Fruit fly (Drosophila melanogaster) whole organism, embryonic: ENCODE data around the gene SmydA-2.

Source experiments
- B-H2 ChIP-seq: fragments of 200-800 bp; sonication (Bioruptor generic); optimal IDR thresholded peaks from 2 replicates; lab custom pipeline; 2018; ENCODE audit warnings: missing biosample characterization, mild to moderate bottlenecking, missing genetic modification characterization
- BEAF-32 ChIP-seq: fragments of 200-800 bp; sonication (Bioruptor generic); optimal IDR thresholded peaks from 3 replicates; lab custom pipeline; 2017; ENCODE audit warnings: missing biosample characterization, missing genetic modification characterization, mild to moderate bottlenecking, moderate library complexity, missing genetic modification reagents
- CG10431 ChIP-seq: fragments of 200-800 bp; sonication (Bioruptor generic); optimal IDR thresholded peaks from 3 replicates; lab custom pipeline; 2018; ENCODE audit warnings: missing biosample characterization, mild to moderate bottlenecking, missing genetic modification characterization
- CG11085 ChIP-seq: fragments of 200-800 bp; sonication (Bioruptor generic); IDR thresholded peaks from 2 replicates; pipeline ENCODE4 v1.3.6; 2022; ENCODE audit warnings: missing biosample characterization, missing genetic modification characterization
- CG12071 ChIP-seq: fragments of 200-800 bp; sonication (Bioruptor generic); optimal IDR thresholded peaks from 3 replicates; lab custom pipeline; 2018; ENCODE audit warnings: missing biosample characterization, mild to moderate bottlenecking, missing genetic modification characterization
- CG14860 ChIP-seq: fragments of 200-800 bp; sonication (Bioruptor generic); IDR thresholded peaks from 3 replicates; pipeline ENCODE4 v1.3.6; 2022; ENCODE audit warnings: missing biosample characterization, missing genetic modification characterization; ENCODE audit not compliant: partially characterized antibody
- CG17328 ChIP-seq: fragments of 200-800 bp; sonication (Bioruptor generic); IDR thresholded peaks from 2 replicates; pipeline ENCODE4 v1.3.6; 2022; ENCODE audit warnings: missing biosample characterization, missing genetic modification characterization
- CG17912 ChIP-seq: fragments of 200-800 bp; sonication (Bioruptor generic); optimal IDR thresholded peaks from 2 replicates; lab custom pipeline; 2018; ENCODE audit warnings: missing biosample characterization, mild to moderate bottlenecking, missing genetic modification characterization
- CG30020 ChIP-seq: fragments of 200-800 bp; optimal IDR thresholded peaks from 2 replicates; lab custom pipeline; 2019; ENCODE audit warnings: missing biosample characterization, mild to moderate bottlenecking, missing genetic modification characterization, moderate library complexity
- CG33557 ChIP-seq: fragments of 200-800 bp; sonication (Bioruptor generic); optimal IDR thresholded peaks from 2 replicates; lab custom pipeline; 2019; ENCODE audit warnings: missing biosample characterization, mild to moderate bottlenecking, missing genetic modification characterization, moderate library complexity
- CG42726 ChIP-seq: fragments of 200-800 bp; sonication (Bioruptor generic); IDR thresholded peaks from 2 replicates; pipeline ENCODE4 v1.3.6; 2022; ENCODE audit warnings: missing biosample characterization, missing genetic modification characterization; ENCODE audit not compliant: partially characterized antibody
- CG4404 ChIP-seq: fragments of 200-800 bp; sonication (Bioruptor generic); IDR thresholded peaks from 2 replicates; pipeline ENCODE4 v1.3.6; 2022; ENCODE audit warnings: missing biosample characterization, missing genetic modification characterization
- CG6254 ChIP-seq: fragments of 200-800 bp; sonication (Bioruptor generic); optimal IDR thresholded peaks from 3 replicates; lab custom pipeline; 2017; ENCODE audit warnings: mild to moderate bottlenecking, missing biosample characterization, missing genetic modification reagents, missing genetic modification characterization
- CG6654 ChIP-seq: fragments of 200-800 bp; sonication (Bioruptor generic); optimal IDR thresholded peaks from 2 replicates; lab custom pipeline; 2017; ENCODE audit warnings: missing biosample characterization, mild to moderate bottlenecking, missing genetic modification characterization
- CG7372 ChIP-seq: fragments of 200-800 bp; sonication (Bioruptor generic); IDR thresholded peaks from 2 replicates; pipeline ENCODE4 v1.3.6; 2022; ENCODE audit warnings: missing biosample characterization, missing genetic modification characterization
- CG8290 ChIP-seq, 3 experiments: fragments of 200-800 bp; sonication (Bioruptor generic); optimal IDR thresholded peaks; 2 replicates each; lab custom pipeline; 2016 to 2019; ENCODE audit warnings: missing biosample characterization in 3 of 3, missing genetic modification characterization in 3 of 3, mild to moderate bottlenecking in 2 of 3, moderate library complexity in 1 of 3
- CG8359 ChIP-seq: fragments of 200-800 bp; sonication (Bioruptor generic); optimal IDR thresholded peaks from 2 replicates; lab custom pipeline; 2017; ENCODE audit warnings: missing biosample characterization, mild to moderate bottlenecking, missing genetic modification characterization, borderline replicate concordance
- H2.0 ChIP-seq: fragments of 200-800 bp; sonication (Bioruptor generic); IDR thresholded peaks from 2 replicates; pipeline ENCODE4 v1.3.6; 2022; ENCODE audit warnings: missing biosample characterization, missing genetic modification characterization
- HLH4C ChIP-seq: fragments of 200-800 bp; sonication (Bioruptor generic); IDR thresholded peaks from 3 replicates; pipeline ENCODE4 v1.3.6; 2022; ENCODE audit warnings: missing biosample characterization, missing genetic modification characterization; ENCODE audit not compliant: partially characterized antibody
- HLHmδ ChIP-seq: fragments of 200-800 bp; sonication (Bioruptor generic); optimal IDR thresholded peaks from 2 replicates; lab custom pipeline; 2018; ENCODE audit warnings: missing biosample characterization, mild to moderate bottlenecking, missing genetic modification characterization, moderate library complexity
- Hsf ChIP-seq: fragments of 200-800 bp; sonication (Bioruptor generic); optimal IDR thresholded peaks from 3 replicates; lab custom pipeline; 2016; ENCODE audit warnings: missing biosample characterization, missing genetic modification characterization
- Jarid2 ChIP-seq: fragments of 200-800 bp; sonication (Bioruptor generic); optimal IDR thresholded peaks from 3 replicates; lab custom pipeline; 2017; ENCODE audit warnings: mild to moderate bottlenecking, missing biosample characterization, missing genetic modification reagents, missing genetic modification characterization
- MESR4 ChIP-seq: fragments of 200-800 bp; sonication (Bioruptor generic); optimal IDR thresholded peaks from 2 replicates; lab custom pipeline; 2018; ENCODE audit warnings: missing biosample characterization, mild to moderate bottlenecking, missing genetic modification characterization, moderate library complexity
- Med ChIP-seq: fragments of 200-800 bp; sonication (Bioruptor generic); peaks from one replicate; lab custom pipeline; 2016; ENCODE audit warnings: missing biosample characterization, missing genetic modification characterization, mild to moderate bottlenecking, inconsistent platforms, moderate library complexity
- Rx ChIP-seq: fragments of 200-800 bp; sonication (Bioruptor generic); IDR thresholded peaks from 2 replicates; pipeline ENCODE4 v1.3.6; 2022; ENCODE audit warnings: missing biosample characterization, missing genetic modification characterization
- Six4 ChIP-seq: fragments of 200-800 bp; sonication (Bioruptor generic); optimal IDR thresholded peaks from 2 replicates; lab custom pipeline; 2016; ENCODE audit warnings: missing biosample characterization, missing genetic modification characterization
- Sox102F ChIP-seq: fragments of 200-800 bp; sonication (Bioruptor generic); optimal IDR thresholded peaks from 2 replicates; lab custom pipeline; 2018; ENCODE audit warnings: missing biosample characterization, mild to moderate bottlenecking, missing genetic modification characterization, moderate library complexity
- Spps ChIP-seq: fragments of 200-800 bp; sonication (Bioruptor generic); optimal IDR thresholded peaks from 2 replicates; lab custom pipeline; 2018; ENCODE audit warnings: missing biosample characterization, mild to moderate bottlenecking, missing genetic modification characterization
- Sry-δ ChIP-seq: fragments of 200-800 bp; sonication (Bioruptor generic); optimal IDR thresholded peaks from 2 replicates; lab custom pipeline; 2016; ENCODE audit warnings: missing biosample characterization, missing genetic modification characterization
- Trl ChIP-seq, 3 experiments: fragments of >200 bp in 2 of 3; fragments of 200-800 bp in 1 of 3; sonication (Bioruptor generic) in 1 of 3; optimal IDR thresholded peaks; 2 replicates in 1 of 3; 3 replicates in 2 of 3; lab custom pipeline; 2016 to 2017; ENCODE audit warnings: missing biosample characterization in 1 of 3, missing genetic modification characterization in 1 of 3
- Vsx1 ChIP-seq: fragments of 200-800 bp; sonication (Bioruptor generic); optimal IDR thresholded peaks from 2 replicates; lab custom pipeline; 2017; ENCODE audit warnings: missing biosample characterization, mild to moderate bottlenecking, missing genetic modification characterization, missing genetic modification reagents
- Xbp1 ChIP-seq: fragments of 200-800 bp; sonication (Bioruptor generic); optimal IDR thresholded peaks from 3 replicates; lab custom pipeline; 2016; ENCODE audit warnings: missing biosample characterization, mild to moderate bottlenecking, missing genetic modification characterization
- ac ChIP-seq: fragments of 200-800 bp; sonication (Bioruptor generic); optimal IDR thresholded peaks from 3 replicates; lab custom pipeline; 2017; ENCODE audit warnings: missing biosample characterization, mild to moderate bottlenecking, missing genetic modification characterization
- ash1 ChIP-seq: fragments of 200-800 bp; sonication (Bioruptor generic); optimal IDR thresholded peaks from 2 replicates; lab custom pipeline; 2018; ENCODE audit warnings: missing biosample characterization, mild to moderate bottlenecking, missing genetic modification characterization
- chn ChIP-seq: fragments of 200-800 bp; sonication (Bioruptor generic); optimal IDR thresholded peaks from 2 replicates; lab custom pipeline; 2016; ENCODE audit warnings: missing biosample characterization, missing genetic modification characterization
- ci ChIP-seq: fragments of 200-800 bp; sonication (Bioruptor generic); IDR thresholded peaks from 3 replicates; pipeline ENCODE4 v1.3.6; 2022; ENCODE audit warnings: missing biosample characterization, missing genetic modification characterization
- dm ChIP-seq: fragments of 200-800 bp; sonication (Bioruptor generic); optimal IDR thresholded peaks from 3 replicates; lab custom pipeline; 2016; ENCODE audit warnings: missing biosample characterization, missing genetic modification characterization
- dpn ChIP-seq, 2 experiments: fragments of 200-800 bp; sonication (Bioruptor generic); optimal IDR thresholded peaks; 3 replicates each; lab custom pipeline; 2016; ENCODE audit warnings: missing biosample characterization in 2 of 2, missing genetic modification characterization in 2 of 2
- ems ChIP-seq: fragments of 200-800 bp; sonication (Bioruptor generic); optimal IDR thresholded peaks from 3 replicates; lab custom pipeline; 2016; ENCODE audit warnings: missing biosample characterization, missing genetic modification characterization
- en ChIP-seq: fragments of 200-800 bp; sonication (Bioruptor generic); optimal IDR thresholded peaks from 2 replicates; lab custom pipeline; 2016; ENCODE audit warnings: missing biosample characterization, missing genetic modification characterization
- fd96Cb ChIP-seq: fragments of 200-800 bp; sonication (Bioruptor generic); optimal IDR thresholded peaks from 2 replicates; lab custom pipeline; 2018; ENCODE audit warnings: missing biosample characterization, mild to moderate bottlenecking, missing genetic modification characterization, moderate library complexity
- jing ChIP-seq: fragments of 200-800 bp; sonication (Bioruptor generic); optimal IDR thresholded peaks from 2 replicates; lab custom pipeline; 2018; ENCODE audit warnings: missing biosample characterization, mild to moderate bottlenecking, missing genetic modification characterization
- p53 ChIP-seq: fragments of 200-800 bp; sonication (Bioruptor generic); optimal IDR thresholded peaks from 2 replicates; lab custom pipeline; 2016; ENCODE audit warnings: missing biosample characterization, missing genetic modification characterization
- repo ChIP-seq: fragments of 200-800 bp; sonication (Bioruptor generic); optimal IDR thresholded peaks from 2 replicates; lab custom pipeline; 2016; ENCODE audit warnings: missing biosample characterization, missing genetic modification characterization
- sc ChIP-seq, 3 experiments: fragments of >200 bp in 2 of 3; fragments of 200-800 bp in 1 of 3; sonication (Bioruptor generic) in 1 of 3; optimal IDR thresholded peaks; 2 replicates in 2 of 3; 3 replicates in 1 of 3; lab custom pipeline; 2017; ENCODE audit warnings: mild to moderate bottlenecking in 1 of 3, missing biosample characterization in 1 of 3, missing genetic modification characterization in 1 of 3, missing genetic modification reagents in 1 of 3
- slou ChIP-seq: fragments of 200-800 bp; sonication (Bioruptor generic); optimal IDR thresholded peaks from 3 replicates; lab custom pipeline; 2016; ENCODE audit warnings: missing biosample characterization, missing genetic modification characterization
- trh ChIP-seq: fragments of 200-800 bp; sonication (Bioruptor generic); optimal IDR thresholded peaks from 2 replicates; lab custom pipeline; 2016; ENCODE audit warnings: missing biosample characterization, missing genetic modification characterization
- vnd ChIP-seq: fragments of 200-800 bp; sonication (Bioruptor generic); IDR thresholded peaks from 3 replicates; pipeline ENCODE4 v1.3.6; 2022; ENCODE audit warnings: missing biosample characterization, missing genetic modification characterization; ENCODE audit not compliant: partially characterized antibody
- vvl ChIP-seq: fragments of 200-800 bp; sonication (Bioruptor generic); IDR thresholded peaks from 2 replicates; pipeline ENCODE4 v1.3.6; 2022; ENCODE audit warnings: missing biosample characterization, missing genetic modification characterization

Gene SmydA-2

dm6 chr3L:19000413-19000812, 2.6 kb downstream of the SmydA-2 start, which contains the start of gene CG3808 (continued):
- no peak for TF ChIP-seq slou (GFP tag; lab: Kevin White, UChicago)
- TF ChIP-seq CG17912 (GFP tag; lab: Kevin White, UChicago) = no peak
- 0 out of 3 replicates have a peak, but pooled peaks have one; percentile 9 for TF ChIP-seq ci (GFP tag; lab: Robert Waterston, UW)
- no peak for TF ChIP-seq ac
- TF ChIP-seq dm (GFP tag; lab: Kevin White, UChicago) = peak; percentile 99
- no peak for TF ChIP-seq chn (GFP tag; lab: Kevin White, UChicago)
- TF ChIP-seq Sry-δ = peak; percentile 56
- peak; percentile 28 for TF ChIP-seq vvl (GFP tag; lab: Robert Waterston, UW)
- TF ChIP-seq Rx (GFP tag; lab: Robert Waterston, UW) = no peak
- TF ChIP-seq Vsx1 (GFP tag; lab: Kevin White, UChicago) = no peak
- TF ChIP-seq en (GFP tag; lab: Kevin White, UChicago) = no peak
- TF ChIP-seq Trl (optimal IDR thresholded peaks at IDR 0.05; lab: Kevin White, UChicago) = no peak
- peak; percentile 7 for TF ChIP-seq Trl (GFP tag; optimal IDR thresholded peaks at IDR 0.05; lab: Kevin White, UChicago)
- no peak for TF ChIP-seq fd96Cb (tag; lab: Kevin White, UChicago)
- no peak for TF ChIP-seq vnd
- no peak for TF ChIP-seq Six4 (GFP tag; lab: Kevin White, UChicago)
- TF ChIP-seq BEAF-32 (GFP tag; lab: Kevin White, UChicago) = peak; percentile 48
- no peak for TF ChIP-seq HLHmδ
- no peak for TF ChIP-seq CG12071
- TF ChIP-seq trh (GFP tag; lab: Kevin White, UChicago) = no peak
- TF ChIP-seq Xbp1 = peak; percentile 26
- no peak for TF ChIP-seq repo
- no peak for TF ChIP-seq CG14860 (GFP tag; lab: Robert Waterston, UW)
- TF ChIP-seq CG6254 (GFP tag; lab: Kevin White, UChicago) = no peak
- TF ChIP-seq CG10431 (GFP tag; lab: Kevin White, UChicago) = no peak
- no peak for TF ChIP-seq CG6654
- TF ChIP-seq CG4404 (GFP tag; lab: Robert Waterston, UW) = no peak
- TF ChIP-seq CG33557 = no peak
- TF ChIP-seq CG42726 (GFP tag; lab: Robert Waterston, UW) = peak; percentile 77
- peak; percentile 5 for TF ChIP-seq CG8290 (GFP tag; optimal IDR thresholded peaks at IDR 0.05; lab: Kevin White, UChicago)
- peak in 1 of 2 experiments; percentile 63 for TF ChIP-seq CG8290 (tag; optimal IDR thresholded peaks at IDR 0.05; lab: Kevin White, UChicago)
- no peak for TF ChIP-seq sc (optimal IDR thresholded peaks at IDR 0.05; lab: Kevin White, UChicago)
- no peak for TF ChIP-seq sc (GFP tag; optimal IDR thresholded peaks at IDR 0.05; lab: Kevin White, UChicago)
- no peak for TF ChIP-seq Hsf (GFP tag; lab: Kevin White, UChicago)
- no peak for TF ChIP-seq ash1 (GFP tag; lab: Kevin White, UChicago)
- peak; percentile 90 for TF ChIP-seq Med (GFP tag; lab: Kevin White, UChicago)
- no peak for TF ChIP-seq CG30020 (tag; lab: Kevin White, UChicago)
- no peak for TF ChIP-seq CG11085 (GFP tag; lab: Robert Waterston, UW)
- peak; percentile 67 for TF ChIP-seq p53 (GFP tag; lab: Kevin White, UChicago)
- no peak for TF ChIP-seq H2.0
- TF ChIP-seq CG8359 = no peak
- TF ChIP-seq HLH4C (GFP tag; lab: Robert Waterston, UW) = no peak
- TF ChIP-seq ems = no peak
- no peak for TF ChIP-seq Spps
- no peak for TF ChIP-seq CG7372
- peak; percentile 35 to 38 for TF ChIP-seq dpn (GFP tag; optimal IDR thresholded peaks at IDR 0.05; lab: Kevin White, UChicago)
- no peak for TF ChIP-seq CG17328 (GFP tag; lab: Robert Waterston, UW)
- no peak for TF ChIP-seq Sox102F (GFP tag; lab: Kevin White, UChicago)
- TF ChIP-seq MESR4 (GFP tag; lab: Kevin White, UChicago) = peak; percentile 41
- peak; percentile 54 for TF ChIP-seq B-H2 (GFP tag; lab: Kevin White, UChicago)
- no peak for TF ChIP-seq jing (GFP tag; lab: Kevin White, UChicago)
- TF ChIP-seq Jarid2 (GFP tag; lab: Kevin White, UChicago) = no peak
